Worm (Caenorhabditis elegans) whole organism, young adult: Measurements from ENCODE around the gene F48E8.8.

Experiments
- C06A6.2 ChIP-seq: fragments of 200-800 bp; sonication (Bioruptor generic); conservative IDR thresholded peaks from 2 replicates; pipeline ENCODE4 v1.3.6; 2022; ENCODE audit warnings: missing genetic modification characterization, missing compliant biosample characterization
- F49E8.2 ChIP-seq: sonication (generic microtip); optimal IDR thresholded peaks from 3 replicates; lab custom pipeline; 2017; ENCODE audit warnings: missing genetic modification characterization, mild to moderate bottlenecking, missing compliant biosample characterization, antibody characterized with exemption, moderate library complexity; ENCODE audit not compliant: insufficient read depth
- T07F8.4 ChIP-seq: sonication (generic microtip); optimal IDR thresholded peaks from 2 replicates; lab custom pipeline; 2016; ENCODE audit warnings: mild to moderate bottlenecking, missing genetic modification characterization, moderate library complexity, missing compliant biosample characterization
- Y79H2A.3 ChIP-seq: fragments of 200-800 bp; sonication (Bioruptor generic); conservative IDR thresholded peaks from 2 replicates; pipeline ENCODE4 v1.3.6; 2022; ENCODE audit warnings: missing genetic modification reagents, missing genetic modification characterization, missing compliant biosample characterization
- cebp-2 ChIP-seq: fragments of 200-800 bp; sonication (Bioruptor generic); IDR thresholded peaks from 2 replicates; pipeline ENCODE4 v1.3.6; 2022; ENCODE audit warnings: missing genetic modification characterization, missing compliant biosample characterization
- egrh-3 ChIP-seq: fragments of 200-800 bp; sonication (Bioruptor generic); IDR thresholded peaks from 2 replicates; pipeline ENCODE4 v1.3.6; 2022; ENCODE audit warnings: missing genetic modification reagents, missing genetic modification characterization, missing compliant biosample characterization
- mxl-1 ChIP-seq: sonication (generic microtip); optimal IDR thresholded peaks from 2 replicates; lab custom pipeline; 2016; ENCODE audit warnings: missing genetic modification characterization, missing compliant biosample characterization
- pha-4 ChIP-seq: fragments of 150-350 bp; sonication (generic microtip); optimal IDR thresholded peaks from 2 replicates; lab custom pipeline; 2014; ENCODE audit warnings: missing biosample characterization, missing genetic modification reagents, missing genetic modification characterization
- rcor-1 ChIP-seq: fragments of 200-800 bp; sonication (Bioruptor generic); IDR thresholded peaks from 2 replicates; pipeline ENCODE4 v1.3.6; 2022; ENCODE audit warnings: missing genetic modification reagents, missing genetic modification characterization, missing compliant biosample characterization
- unc-130 ChIP-seq: sonication (generic microtip); optimal IDR thresholded peaks from 2 replicates; lab custom pipeline; 2016; ENCODE audit warnings: missing genetic modification reagents, missing genetic modification characterization, missing compliant biosample characterization
- unc-62 ChIP-seq: fragments of 150-350 bp; optimal IDR thresholded peaks from 2 replicates; lab custom pipeline; 2014; ENCODE audit warnings: missing biosample characterization, missing genetic modification reagents, missing genetic modification characterization
- ztf-28 ChIP-seq: fragments of 200-800 bp; sonication (Bioruptor generic); IDR thresholded peaks from 2 replicates; pipeline ENCODE4 v1.3.6; 2022; ENCODE audit warnings: missing genetic modification reagents, missing genetic modification characterization, missing compliant biosample characterization

DNA sequence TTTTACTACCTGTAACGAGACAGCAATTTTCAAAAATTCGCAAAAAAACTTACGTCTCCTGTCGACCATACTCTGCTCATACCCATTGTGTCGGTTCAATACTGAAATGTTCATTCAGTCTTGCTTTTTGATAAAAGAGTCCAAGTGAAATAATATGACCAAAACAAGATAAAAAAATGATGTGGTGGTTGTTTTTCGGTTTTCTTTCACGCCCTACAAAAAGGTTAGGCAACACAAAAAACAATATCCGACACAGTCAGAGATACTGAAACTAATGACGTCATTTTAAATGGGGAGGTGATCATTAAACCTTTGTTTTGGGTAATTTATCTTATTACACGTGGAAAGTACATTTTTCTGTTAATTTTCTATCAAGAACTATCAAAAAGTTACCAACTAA, 45.6 kb upstream of the F48E8.8 start, which contains the start of gene R02F2.8:
- TF ChIP-seq F49E8.2 (no peak), C06A6.2 (GFP tag; lab: Robert Waterston, UW) (no peak), unc-62 (no peak), pha-4 (tag; lab: Kevin White, UChicago) (no peak), unc-130 (GFP tag; lab: Kevin White, UChicago) (no peak), cebp-2 (no peak), rcor-1 (no peak), ztf-28 (GFP tag; lab: Robert Waterston, UW) (no peak), Y79H2A.3 (GFP tag; lab: Robert Waterston, UW) (no peak), egrh-3 (GFP tag; lab: Robert Waterston, UW) (no peak), mxl-1 (tag; lab: Kevin White, UChicago) (no peak), T07F8.4 (tag; lab: Kevin White, UChicago) (no peak)
